Fruit fly (Drosophila melanogaster) whole organism, embryonic: ENCODE measurements around the gene ND-B17.

Experiments used
- Adf1 ChIP-seq: fragments of 200-800 bp; sonication (Bioruptor generic); IDR thresholded peaks from 2 replicates; pipeline ENCODE4 v1.3.6; 2022; ENCODE audit warnings: missing biosample characterization, missing genetic modification characterization
- Bteb2 ChIP-seq: fragments of 200-800 bp; sonication (Bioruptor generic); optimal IDR thresholded peaks from 2 replicates; lab custom pipeline; 2016; ENCODE audit warnings: missing biosample characterization, missing genetic modification characterization
- CG10209 ChIP-seq: fragments of 200-800 bp; sonication (Bioruptor generic); optimal IDR thresholded peaks from 3 replicates; lab custom pipeline; 2017; ENCODE audit warnings: missing biosample characterization, mild to moderate bottlenecking, missing genetic modification characterization, missing genetic modification reagents
- CG11398 ChIP-seq: fragments of 200-800 bp; sonication (Bioruptor generic); optimal IDR thresholded peaks from 2 replicates; lab custom pipeline; 2016; ENCODE audit warnings: missing biosample characterization, missing genetic modification characterization
- CG11456 ChIP-seq: fragments of 200-800 bp; sonication (Bioruptor generic); IDR thresholded peaks from 3 replicates; pipeline ENCODE4 v1.3.6; 2022; ENCODE audit warnings: missing biosample characterization, missing genetic modification characterization
- CG13296 ChIP-seq: fragments of 200-800 bp; sonication (Bioruptor generic); optimal IDR thresholded peaks from 3 replicates; lab custom pipeline; 2018; ENCODE audit warnings: missing biosample characterization, mild to moderate bottlenecking, missing genetic modification characterization
- CG13624 ChIP-seq: fragments of 200-800 bp; sonication (Bioruptor generic); optimal IDR thresholded peaks from 2 replicates; lab custom pipeline; 2016; ENCODE audit warnings: missing biosample characterization, missing genetic modification characterization
- CG14050 ChIP-seq: fragments of 200-800 bp; sonication (Bioruptor generic); IDR thresholded peaks from 3 replicates; pipeline ENCODE4 v1.3.6; 2022; ENCODE audit warnings: missing biosample characterization, missing genetic modification characterization
- CG14965 ChIP-seq: fragments of 200-800 bp; sonication (Bioruptor generic); optimal IDR thresholded peaks from 2 replicates; lab custom pipeline; 2016; ENCODE audit warnings: missing biosample characterization, missing genetic modification characterization, borderline replicate concordance
- CG16813 ChIP-seq: fragments of 200-800 bp; sonication (Bioruptor generic); IDR thresholded peaks from 3 replicates; pipeline ENCODE4 v1.3.6; 2022; ENCODE audit warnings: missing biosample characterization, missing genetic modification characterization; ENCODE audit not compliant: partially characterized antibody
- CG17829 ChIP-seq: fragments of 200-800 bp; optimal IDR thresholded peaks from 2 replicates; lab custom pipeline; 2019; ENCODE audit warnings: missing biosample characterization, mild to moderate bottlenecking, missing genetic modification characterization, moderate library complexity
- CG18599 ChIP-seq: fragments of 200-800 bp; sonication (Bioruptor generic); optimal IDR thresholded peaks from 3 replicates; lab custom pipeline; 2017; ENCODE audit warnings: missing biosample characterization, missing genetic modification characterization, mild to moderate bottlenecking, moderate library complexity, missing genetic modification reagents
- CG2875 ChIP-seq: fragments of 200-800 bp; sonication (Bioruptor generic); optimal IDR thresholded peaks from 2 replicates; lab custom pipeline; 2017; ENCODE audit warnings: missing biosample characterization, mild to moderate bottlenecking, missing genetic modification characterization, missing genetic modification reagents
- CG3726 ChIP-seq: fragments of 200-800 bp; sonication (Bioruptor generic); IDR thresholded peaks from 3 replicates; pipeline ENCODE4, ENCODE4 v1.3.6; 2022; ENCODE audit warnings: missing biosample characterization, missing genetic modification characterization
- CG4617 ChIP-seq: fragments of 200-800 bp; sonication (Bioruptor generic); optimal IDR thresholded peaks from 3 replicates; lab custom pipeline; 2016; ENCODE audit warnings: missing biosample characterization, missing genetic modification characterization, borderline replicate concordance
- CG4854 ChIP-seq: fragments of 200-800 bp; sonication (Bioruptor generic); optimal IDR thresholded peaks from 2 replicates; lab custom pipeline; 2016; ENCODE audit warnings: missing biosample characterization, missing genetic modification characterization, inconsistent platforms
- CG6175 ChIP-seq: fragments of 200-800 bp; sonication (Bioruptor generic); IDR thresholded peaks from 3 replicates; pipeline ENCODE4 v1.3.6; 2022; ENCODE audit warnings: missing biosample characterization, missing genetic modification characterization
- CG7786 ChIP-seq: fragments of 200-800 bp; sonication (Bioruptor generic); optimal IDR thresholded peaks from 2 replicates; lab custom pipeline; 2016; ENCODE audit warnings: missing biosample characterization, missing genetic modification characterization
- CG8765 ChIP-seq: fragments of 200-800 bp; sonication (Bioruptor generic); IDR thresholded peaks from 2 replicates; pipeline ENCODE4 v1.3.6; 2022; ENCODE audit warnings: missing biosample characterization, missing genetic modification characterization
- CHES-1-like ChIP-seq: fragments of 200-800 bp; sonication (Bioruptor generic); optimal IDR thresholded peaks from 2 replicates; lab custom pipeline; 2016; ENCODE audit warnings: missing biosample characterization, missing genetic modification characterization
- Chrac-16 ChIP-seq: fragments of 200-800 bp; sonication (Bioruptor generic); optimal IDR thresholded peaks from 3 replicates; lab custom pipeline; 2016; ENCODE audit warnings: missing biosample characterization, missing genetic modification characterization
- Doc3 ChIP-seq: fragments of 200-800 bp; sonication (Bioruptor generic); IDR thresholded peaks from 3 replicates; pipeline ENCODE4 v1.3.6; 2022; ENCODE audit warnings: missing biosample characterization, missing genetic modification characterization; ENCODE audit not compliant: partially characterized antibody
- Dp ChIP-seq: fragments of 200-800 bp; sonication (Bioruptor generic); optimal IDR thresholded peaks from 2 replicates; lab custom pipeline; 2018; ENCODE audit warnings: missing biosample characterization, mild to moderate bottlenecking, missing genetic modification characterization, moderate library complexity
- E2f1 ChIP-seq: fragments of 200-800 bp; sonication (Bioruptor generic); IDR thresholded peaks from 2 replicates; pipeline ENCODE4 v1.3.6; 2022; ENCODE audit warnings: missing biosample characterization, missing genetic modification characterization
- E2f2 ChIP-seq: fragments of 200-800 bp; sonication (Bioruptor generic); IDR thresholded peaks from 2 replicates; pipeline ENCODE4 v1.3.6; 2022; ENCODE audit warnings: missing biosample characterization, missing genetic modification characterization
- Fer2 ChIP-seq: fragments of 200-800 bp; sonication (Bioruptor generic); optimal IDR thresholded peaks from 2 replicates; lab custom pipeline; 2018; ENCODE audit warnings: missing biosample characterization, mild to moderate bottlenecking, missing genetic modification characterization, moderate library complexity
- Kr ChIP-seq: fragments of 200-800 bp; sonication (Bioruptor generic); optimal IDR thresholded peaks from 2 replicates; lab custom pipeline; 2017; ENCODE audit warnings: missing biosample characterization, mild to moderate bottlenecking, missing genetic modification characterization
- MESR4 ChIP-seq: fragments of 200-800 bp; sonication (Bioruptor generic); optimal IDR thresholded peaks from 2 replicates; lab custom pipeline; 2018; ENCODE audit warnings: missing biosample characterization, mild to moderate bottlenecking, missing genetic modification characterization, moderate library complexity
- Meics ChIP-seq: fragments of 200-800 bp; sonication (Bioruptor generic); optimal IDR thresholded peaks from 2 replicates; lab custom pipeline; 2017; ENCODE audit warnings: missing biosample characterization, mild to moderate bottlenecking, missing genetic modification characterization
- PHDP ChIP-seq: fragments of 200-800 bp; sonication (Bioruptor generic); optimal IDR thresholded peaks from 3 replicates; lab custom pipeline; 2018; ENCODE audit warnings: missing biosample characterization, mild to moderate bottlenecking, missing genetic modification characterization, moderate library complexity
- Sox100B ChIP-seq: fragments of 200-800 bp; sonication (Bioruptor generic); optimal IDR thresholded peaks from 3 replicates; lab custom pipeline; 2018; ENCODE audit warnings: missing biosample characterization, mild to moderate bottlenecking, missing genetic modification characterization
- Sry-δ ChIP-seq: fragments of 200-800 bp; sonication (Bioruptor generic); optimal IDR thresholded peaks from 2 replicates; lab custom pipeline; 2016; ENCODE audit warnings: missing biosample characterization, missing genetic modification characterization
- Stat92E ChIP-seq, 3 experiments: fragments of >200 bp in 2 of 3; fragments of 200-800 bp in 1 of 3; sonication (Bioruptor generic) in 1 of 3; optimal IDR thresholded peaks; 2 replicates each; lab custom pipeline; 2017 to 2019; ENCODE audit warnings: missing biosample characterization in 3 of 3, missing genetic modification characterization in 3 of 3, mild to moderate bottlenecking in 1 of 3, moderate library complexity in 1 of 3
- Taf1 ChIP-seq: fragments of 200-800 bp; sonication (Bioruptor generic); IDR thresholded peaks from 2 replicates; pipeline ENCODE4 v1.3.6; 2022; ENCODE audit warnings: missing biosample characterization, missing genetic modification characterization
- YL-1 ChIP-seq: fragments of 200-800 bp; sonication (Bioruptor generic); optimal IDR thresholded peaks from 3 replicates; lab custom pipeline; 2017; ENCODE audit warnings: missing biosample characterization, mild to moderate bottlenecking, missing genetic modification characterization
- amos ChIP-seq: fragments of 200-800 bp; sonication (Bioruptor generic); IDR thresholded peaks from 2 replicates; pipeline ENCODE4 v1.3.6; 2022; ENCODE audit warnings: missing biosample characterization, missing genetic modification characterization; ENCODE audit not compliant: partially characterized antibody
- ato ChIP-seq: fragments of 200-800 bp; sonication (Bioruptor generic); IDR thresholded peaks from 2 replicates; pipeline ENCODE4 v1.3.6; 2022; ENCODE audit warnings: missing biosample characterization, missing genetic modification characterization; ENCODE audit not compliant: partially characterized antibody
- fd64A ChIP-seq: fragments of 200-800 bp; sonication (Bioruptor generic); optimal IDR thresholded peaks from 3 replicates; lab custom pipeline; 2018; ENCODE audit warnings: missing biosample characterization, mild to moderate bottlenecking, missing genetic modification characterization
- gfzf ChIP-seq: fragments of 200-800 bp; sonication (Bioruptor generic); optimal IDR thresholded peaks from 2 replicates; lab custom pipeline; 2016; ENCODE audit warnings: missing biosample characterization, mild to moderate bottlenecking, missing genetic modification characterization, moderate library complexity
- grn ChIP-seq: fragments of 200-800 bp; sonication (Bioruptor generic); optimal IDR thresholded peaks from 3 replicates; lab custom pipeline; 2017; ENCODE audit warnings: missing biosample characterization, missing genetic modification characterization
- hbn ChIP-seq: fragments of 200-800 bp; sonication (Bioruptor generic); IDR thresholded peaks from 2 replicates; pipeline ENCODE4 v1.3.6; 2022; ENCODE audit warnings: missing biosample characterization, missing genetic modification characterization; ENCODE audit not compliant: partially characterized antibody
- kah ChIP-seq: fragments of 200-800 bp; sonication (Bioruptor generic); optimal IDR thresholded peaks from 2 replicates; lab custom pipeline; 2018; ENCODE audit warnings: missing biosample characterization, mild to moderate bottlenecking, missing genetic modification characterization
- ken ChIP-seq: fragments of 200-800 bp; sonication (Bioruptor generic); IDR thresholded peaks from 3 replicates; pipeline ENCODE4 v1.3.6; 2022; ENCODE audit warnings: missing biosample characterization, missing genetic modification characterization
- nerfin-2 ChIP-seq: fragments of 200-800 bp; sonication (Bioruptor generic); IDR thresholded peaks from 2 replicates; pipeline ENCODE4 v1.3.6; 2022; ENCODE audit warnings: missing biosample characterization, missing genetic modification characterization; ENCODE audit not compliant: partially characterized antibody
- prd ChIP-seq, 3 experiments: fragments of >200 bp in 2 of 3; fragments of 200-800 bp in 1 of 3; sonication (Bioruptor generic) in 1 of 3; optimal IDR thresholded peaks in 2 of 3; IDR thresholded peaks in 1 of 3; 2 replicates in 2 of 3; 3 replicates in 1 of 3; pipeline versions ENCODE4 v1.3.6 to Lab custom; 2017 to 2022; ENCODE audit warnings: missing biosample characterization in 1 of 3, missing genetic modification characterization in 1 of 3
- repo ChIP-seq: fragments of 200-800 bp; sonication (Bioruptor generic); optimal IDR thresholded peaks from 2 replicates; lab custom pipeline; 2016; ENCODE audit warnings: missing biosample characterization, missing genetic modification characterization
- row ChIP-seq: fragments of 200-800 bp; sonication (Bioruptor generic); IDR thresholded peaks from 3 replicates; pipeline ENCODE4 v1.3.6; 2022; ENCODE audit warnings: missing biosample characterization, missing genetic modification characterization
- sisA ChIP-seq: fragments of 200-800 bp; sonication (Bioruptor generic); IDR thresholded peaks from 2 replicates; pipeline ENCODE4 v1.3.6; 2022; ENCODE audit warnings: missing biosample characterization, missing genetic modification characterization
- tio ChIP-seq: fragments of 200-800 bp; sonication (Bioruptor generic); optimal IDR thresholded peaks from 2 replicates; lab custom pipeline; 2017; ENCODE audit warnings: missing biosample characterization, missing genetic modification characterization, inconsistent platforms
- wor ChIP-seq: fragments of 200-800 bp; sonication (Bioruptor generic); IDR thresholded peaks from 2 replicates; pipeline ENCODE4 v1.3.6; 2022; ENCODE audit warnings: missing biosample characterization, missing genetic modification characterization

ND-B17 gene

DNA sequence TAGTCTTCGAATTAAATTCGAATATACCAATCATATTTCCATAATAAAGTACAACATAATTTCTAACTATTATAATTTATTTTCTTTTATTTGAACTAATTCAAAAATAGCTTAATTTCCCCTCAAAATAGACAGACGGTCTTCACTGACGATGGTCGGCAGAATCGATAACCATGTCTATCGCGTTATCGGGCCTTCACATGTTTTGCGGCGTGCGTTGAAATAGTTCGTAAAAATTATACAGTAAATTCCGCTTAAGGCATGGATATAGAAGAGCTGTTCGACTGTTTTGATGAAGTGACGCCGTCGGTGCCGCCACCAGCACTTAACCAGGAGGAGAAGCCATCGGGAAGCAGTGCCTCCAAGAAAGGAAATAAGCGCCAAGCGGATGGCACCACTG, 1.2 kb upstream of the ND-B17 start, which contains the start of gene Mtr4 (continued):
- TF ChIP-seq ken (GFP tag; lab: Robert Waterston, UW) = no peak
- no peak for TF ChIP-seq gfzf
- no peak for TF ChIP-seq Bteb2 (GFP tag; lab: Kevin White, UChicago)
- TF ChIP-seq YL-1 (GFP tag; lab: Kevin White, UChicago) = peak; percentile 42
- TF ChIP-seq sisA (GFP tag; lab: Robert Waterston, UW) = no peak
- TF ChIP-seq grn = no peak
- TF ChIP-seq CG8765 (GFP tag; lab: Robert Waterston, UW) = no peak
- TF ChIP-seq CG13624 = no peak
- no peak for TF ChIP-seq kah (GFP tag; lab: Kevin White, UChicago)
- no peak for TF ChIP-seq CG13296 (GFP tag; lab: Kevin White, UChicago)
- no peak for TF ChIP-seq Chrac-16 (GFP tag; lab: Kevin White, UChicago)
- no peak for TF ChIP-seq Kr
- peak; percentile 18 for TF ChIP-seq CG4617 (GFP tag; lab: Kevin White, UChicago)
- TF ChIP-seq wor (GFP tag; lab: Robert Waterston, UW) = no peak
- no peak for TF ChIP-seq E2f1 (GFP tag; lab: Robert Waterston, UW)
- TF ChIP-seq Dp (GFP tag; lab: Kevin White, UChicago) = peak; percentile 35
- TF ChIP-seq row = peak; percentile 80
- no peak for TF ChIP-seq hbn (GFP tag; lab: Robert Waterston, UW)
- TF ChIP-seq Sry-δ (GFP tag; lab: Kevin White, UChicago) = no peak
- no peak for TF ChIP-seq CG10209 (GFP tag; lab: Kevin White, UChicago)
- TF ChIP-seq CG3726 (GFP tag; lab: Robert Waterston, UW) = no peak
- TF ChIP-seq prd (optimal IDR thresholded peaks at IDR 0.05; lab: Kevin White, UChicago) = no peak
- no peak for TF ChIP-seq prd (GFP tag; IDR thresholded peaks at IDR 0.05; lab: Robert Waterston, UW)
- peak; percentile 41; the same call in 1 of the 3 replicates for TF ChIP-seq CG16813
- no peak for TF ChIP-seq Stat92E (GFP tag; optimal IDR thresholded peaks at IDR 0.05; lab: Kevin White, UChicago)
- no peak for TF ChIP-seq tio
- no peak for TF ChIP-seq PHDP (tag; lab: Kevin White, UChicago)
- TF ChIP-seq CG11456 (GFP tag; lab: Robert Waterston, UW) = no peak
- TF ChIP-seq E2f2 (GFP tag; lab: Robert Waterston, UW) = peak; percentile 61; the same call in 1 of the 2 replicates
- TF ChIP-seq CHES-1-like = no peak
- peak; percentile 53; the same call in 1 of the 2 replicates for TF ChIP-seq nerfin-2
- no peak for TF ChIP-seq Fer2 (tag; lab: Kevin White, UChicago)
- peak; percentile 21 for TF ChIP-seq CG17829 (tag; lab: Kevin White, UChicago)
- no peak for TF ChIP-seq CG14965 (GFP tag; lab: Kevin White, UChicago)
- peak; percentile 24; the same call in 1 of the 2 replicates for TF ChIP-seq amos (GFP tag; lab: Robert Waterston, UW)
- TF ChIP-seq Adf1 = no peak
- peak; percentile 19; the same call in 1 of the 2 replicates for TF ChIP-seq ato (GFP tag; lab: Robert Waterston, UW)
- TF ChIP-seq CG6175 = no peak
- no peak for TF ChIP-seq repo
- TF ChIP-seq fd64A = no peak
- no peak for TF ChIP-seq CG11398
- TF ChIP-seq CG7786 (GFP tag; lab: Kevin White, UChicago) = no peak
- TF ChIP-seq CG4854 = no peak
- TF ChIP-seq CG14050 (GFP tag; lab: Robert Waterston, UW) = no peak
- no peak for TF ChIP-seq Taf1 (GFP tag; lab: Robert Waterston, UW)
- TF ChIP-seq MESR4 (GFP tag; lab: Kevin White, UChicago) = peak; percentile 76
- TF ChIP-seq CG2875 (GFP tag; lab: Kevin White, UChicago) = no peak
- no peak for TF ChIP-seq Sox100B (GFP tag; lab: Kevin White, UChicago)
- TF ChIP-seq CG18599 = no peak
- no peak for TF ChIP-seq Meics
- TF ChIP-seq Doc3 (GFP tag; lab: Robert Waterston, UW) = 0 out of 3 replicates have a peak, but pooled peaks have one; percentile 34
